Worm (Caenorhabditis elegans) whole organism, midembryonic: ENCODE measurements around the gene sna-3.

Experiments used
- cog-1 ChIP-seq: sonication (generic microtip); optimal IDR thresholded peaks from 2 replicates; lab custom pipeline; 2016; ENCODE audit warnings: missing genetic modification characterization, missing compliant biosample characterization
- flt-1 ChIP-seq: fragments of 200-800 bp; sonication (Bioruptor generic); IDR thresholded peaks from 2 replicates; pipeline ENCODE4 v1.3.6; 2022; ENCODE audit warnings: missing genetic modification characterization, missing compliant biosample characterization
- klf-2 ChIP-seq: fragments of 200-800 bp; sonication (Bioruptor generic); conservative IDR thresholded peaks from 2 replicates; pipeline ENCODE4 v1.3.6; 2022; ENCODE audit warnings: missing genetic modification reagents, missing genetic modification characterization, missing compliant biosample characterization
- med-1 ChIP-seq: sonication (generic microtip); optimal IDR thresholded peaks from 2 replicates; lab custom pipeline; 2017; ENCODE audit warnings: missing genetic modification characterization, mild to moderate bottlenecking, missing compliant biosample characterization, antibody characterized with exemption, missing genetic modification reagents; ENCODE audit not compliant: insufficient read depth
- ref-1 ChIP-seq: fragments of 200-800 bp; sonication (Bioruptor generic); conservative IDR thresholded peaks from 2 replicates; pipeline ENCODE4 v1.3.6; 2022; ENCODE audit warnings: missing genetic modification reagents, missing genetic modification characterization, missing compliant biosample characterization
- ztf-23 ChIP-seq: fragments of 200-800 bp; sonication (Bioruptor generic); IDR thresholded peaks from 2 replicates; pipeline ENCODE4 v1.3.6; 2022; ENCODE audit warnings: missing genetic modification reagents, missing genetic modification characterization, missing compliant biosample characterization
- ztf-29 ChIP-seq: fragments of 200-800 bp; sonication (Bioruptor generic); IDR thresholded peaks from 2 replicates; pipeline ENCODE4 v1.3.6; 2022; ENCODE audit warnings: missing genetic modification reagents, missing genetic modification characterization, missing compliant biosample characterization

ce11 chrIII:6183118-6183517, 22.9 kb downstream of the sna-3 start, which contains the start of gene nas-28:
- TF ChIP-seq flt-1 (GFP tag; lab: Robert Waterston, UW) (no peak), ztf-29 (GFP tag; lab: Robert Waterston, UW) (no peak), med-1 (no peak), ztf-23 (GFP tag; lab: Robert Waterston, UW) (no peak), cog-1 (tag; lab: Kevin White, UChicago) (no peak), ref-1 (GFP tag; lab: Robert Waterston, UW) (no peak), klf-2 (GFP tag; lab: Robert Waterston, UW) (no peak)
